Fruit fly (Drosophila melanogaster): ENCODE results near the gene CG11854.

DNA sequence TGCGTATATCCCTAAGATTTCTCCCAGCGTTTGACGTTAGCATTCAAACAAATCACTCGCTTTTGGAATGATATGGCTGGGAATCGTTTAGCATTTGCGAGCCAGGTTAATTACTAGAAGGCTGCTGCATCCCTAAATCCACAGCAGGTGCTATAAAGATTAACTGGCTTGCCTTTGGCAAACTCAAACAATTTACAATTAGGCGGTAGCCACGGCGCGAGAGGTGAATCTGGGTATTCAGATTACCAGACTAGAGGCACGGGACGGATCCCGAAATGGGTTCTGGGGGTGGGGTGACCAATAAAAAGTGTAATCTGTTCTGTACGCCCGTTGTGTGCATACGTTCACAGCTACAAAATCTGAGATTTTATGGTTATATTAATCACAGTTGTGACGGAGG, 39.3 kb downstream of the CG11854 start, which contains the start of gene CG11892:
- TF ChIP-seq h (optimal IDR thresholded peaks at IDR 0.05) (no peak), psq (optimal IDR thresholded peaks at IDR 0.05) (no peak), Myc (optimal IDR thresholded peaks at IDR 0.05) (no peak), ttk (optimal IDR thresholded peaks at IDR 0.05) (no peak), insv (optimal IDR thresholded peaks at IDR 0.05) (no peak), Sin3A (optimal IDR thresholded peaks at IDR 0.05) (no peak)

Measured in Kc167 (cell line).